Worm (Caenorhabditis elegans): ENCODE results near the gene eif-3.L.

Gene eif-3.L

DNA sequence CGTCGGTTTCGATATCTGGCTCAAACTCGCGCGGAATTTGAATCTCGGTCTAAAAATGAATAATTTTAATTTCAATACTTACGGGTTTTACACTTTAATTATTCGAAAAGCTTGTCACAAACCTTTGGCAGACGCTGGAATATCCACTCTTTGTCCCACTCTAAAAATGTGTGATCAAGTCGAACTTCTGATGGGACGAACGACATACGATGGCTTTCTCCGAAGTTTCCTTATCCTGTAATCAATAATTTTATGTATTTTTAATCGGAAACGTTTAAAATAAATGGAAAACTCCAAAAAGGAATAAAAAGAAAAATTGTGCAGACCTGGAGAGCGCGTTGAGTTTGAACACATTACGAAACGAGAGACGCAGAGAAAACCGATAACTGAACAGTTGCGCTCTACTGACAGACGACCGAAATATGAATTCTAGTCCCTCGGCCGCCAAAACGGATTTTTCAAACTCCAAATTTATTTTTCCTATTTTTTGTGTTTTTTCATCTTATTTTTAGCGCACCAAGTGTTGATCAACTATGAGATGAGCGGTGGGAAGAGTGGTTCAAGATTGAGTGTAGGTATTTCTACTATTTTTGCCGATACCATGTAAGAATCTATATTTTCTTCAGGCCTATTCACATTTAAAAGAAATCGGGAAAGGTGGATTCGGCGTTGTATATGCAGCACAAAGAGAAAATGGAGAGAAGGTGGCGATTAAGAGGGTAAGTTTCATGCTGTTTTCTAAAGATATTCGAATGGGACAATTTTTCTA lies 27.1 kb upstream of the eif-3.L start, which contains the start of the genes sam-4, F59E12.17 and zyg-1:
TSS of gene sam-4 (minus strand) at position 51 of the 769 bp plus-strand sequence.
TSS of gene F59E12.17 (minus strand) at position 235 of the 769 bp plus-strand sequence.
TSS of gene zyg-1 (plus strand) at position 513 of the 769 bp plus-strand sequence.
- peak; percentile 16 for TF ChIP-seq F13C5.2 (tag; optimal IDR thresholded peaks at IDR 0.05)
- TF ChIP-seq pes-1 (GFP tag; IDR thresholded peaks at IDR 0.05), result peak; percentile 59; the same call in 1 of the 2 replicates
- no peak for TF ChIP-seq tra-4 (tag; optimal IDR thresholded peaks at IDR 0.05)
- TF ChIP-seq hnd-1 (tag; optimal IDR thresholded peaks at IDR 0.05), result no peak
- peak; percentile 59 for TF ChIP-seq tbx-37 (GFP tag; conservative IDR thresholded peaks at IDR 0.05)

DNA sequence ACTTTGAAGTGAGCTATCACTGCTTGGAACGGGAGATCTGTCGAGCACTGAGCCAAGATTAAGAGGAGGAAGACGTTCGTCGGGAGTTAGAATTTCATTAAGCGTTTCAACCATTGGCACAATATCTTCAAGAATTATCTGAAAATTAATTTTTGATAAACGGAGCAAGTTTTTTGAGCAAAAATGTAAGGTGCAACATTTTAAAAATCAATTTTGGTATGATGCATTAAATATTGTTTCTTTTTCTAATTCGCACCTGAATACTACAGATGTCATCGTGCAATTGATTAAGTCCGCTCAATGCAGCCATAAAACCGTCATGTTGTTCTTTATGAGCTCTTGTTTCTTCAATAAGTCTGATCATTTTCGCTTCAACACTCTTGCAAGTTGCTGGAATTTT lies 26.0 kb upstream of the eif-3.L start, which contains the start of gene ddl-1:
TSS of gene ddl-1 (minus strand) at position 101 of the 400 bp plus-strand sequence.
- TF ChIP-seq sea-1 (GFP tag; conservative IDR thresholded peaks at IDR 0.05) (no peak), hnd-1 (tag; optimal IDR thresholded peaks at IDR 0.05) (no peak), tbx-37 (GFP tag; conservative IDR thresholded peaks at IDR 0.05) (no peak), scrt-1 (GFP tag; IDR thresholded peaks at IDR 0.05) (no peak), aly-1 (tag; optimal IDR thresholded peaks at IDR 0.05) (no peak), hmbx-1 (tag; optimal IDR thresholded peaks at IDR 0.05) (no peak), pes-1 (GFP tag; IDR thresholded peaks at IDR 0.05) (no peak), tbx-11 (GFP tag; IDR thresholded peaks at IDR 0.05) (no peak), flt-1 (GFP tag; IDR thresholded peaks at IDR 0.05) (no peak), B0310.2 (tag; optimal IDR thresholded peaks at IDR 0.05) (no peak), ceh-36 (tag; optimal IDR thresholded peaks at IDR 0.05) (no peak), F13C5.2 (tag; optimal IDR thresholded peaks at IDR 0.05) (no peak), hmg-4 (GFP tag; optimal IDR thresholded peaks at IDR 0.05) (no peak), ceh-13 (GFP tag; optimal IDR thresholded peaks at IDR 0.05) (no peak), ama-1 (optimal IDR thresholded peaks at IDR 0.05) (no peak), tra-4 (tag; optimal IDR thresholded peaks at IDR 0.05) (no peak), ets-7 (tag; optimal IDR thresholded peaks at IDR 0.05) (no peak)

DNA sequence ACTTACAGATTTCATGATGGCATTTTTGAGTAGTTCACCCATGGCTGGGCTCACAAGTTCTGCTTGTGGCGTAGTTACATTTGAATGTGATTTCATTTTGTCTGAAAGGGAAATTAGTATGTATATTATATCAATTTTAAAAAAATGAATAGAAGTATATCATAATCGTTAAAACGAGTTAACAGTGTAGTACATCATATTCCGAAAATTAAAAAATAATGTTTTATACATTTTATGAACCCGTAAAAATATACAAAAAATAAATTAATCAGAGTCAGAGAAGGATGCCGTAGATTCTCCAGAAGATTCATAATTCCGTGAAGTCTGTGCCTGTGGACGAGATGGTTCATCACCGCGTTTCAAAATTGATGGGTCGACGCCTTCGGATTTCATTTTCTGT lies 24.7 kb upstream of the eif-3.L start, which contains the start of gene F59E12.9:
TSS of gene F59E12.9 (minus strand) at position 101 of the 400 bp plus-strand sequence.
- TF ChIP-seq ama-1 (optimal IDR thresholded peaks at IDR 0.05) (no peak), aly-1 (tag; optimal IDR thresholded peaks at IDR 0.05) (no peak), sea-1 (GFP tag; conservative IDR thresholded peaks at IDR 0.05) (no peak), tbx-11 (GFP tag; IDR thresholded peaks at IDR 0.05) (no peak), scrt-1 (GFP tag; IDR thresholded peaks at IDR 0.05) (no peak)

DNA sequence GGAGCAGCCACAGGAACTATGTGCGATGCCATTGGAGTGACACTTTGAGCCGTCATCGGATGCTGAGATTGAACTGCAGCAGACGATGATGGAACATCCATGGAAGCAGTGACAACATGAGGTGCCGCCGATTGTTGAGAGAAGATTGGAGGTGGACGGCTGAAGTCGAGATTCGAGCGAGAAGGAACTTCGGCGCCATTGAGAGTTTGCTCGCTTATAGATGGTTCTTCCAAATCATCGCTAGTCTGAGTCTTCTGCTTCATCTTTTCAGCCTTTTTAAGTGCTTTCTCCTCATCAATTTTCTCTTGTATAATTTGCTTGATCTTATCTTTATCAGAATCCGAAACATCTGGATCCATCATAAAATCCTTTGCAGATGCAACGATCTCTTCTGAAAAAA lies 19.8 kb upstream of the eif-3.L start:
- no peak for TF ChIP-seq ceh-36 (tag; optimal IDR thresholded peaks at IDR 0.05)
- no peak for TF ChIP-seq tra-4 (tag; optimal IDR thresholded peaks at IDR 0.05)
- TF ChIP-seq scrt-1 (GFP tag; IDR thresholded peaks at IDR 0.05), result no peak
- no peak for TF ChIP-seq ama-1 (optimal IDR thresholded peaks at IDR 0.05)
- no peak for TF ChIP-seq tbx-37 (GFP tag; conservative IDR thresholded peaks at IDR 0.05)
- TF ChIP-seq hmg-4 (GFP tag; optimal IDR thresholded peaks at IDR 0.05), result no peak

DNA sequence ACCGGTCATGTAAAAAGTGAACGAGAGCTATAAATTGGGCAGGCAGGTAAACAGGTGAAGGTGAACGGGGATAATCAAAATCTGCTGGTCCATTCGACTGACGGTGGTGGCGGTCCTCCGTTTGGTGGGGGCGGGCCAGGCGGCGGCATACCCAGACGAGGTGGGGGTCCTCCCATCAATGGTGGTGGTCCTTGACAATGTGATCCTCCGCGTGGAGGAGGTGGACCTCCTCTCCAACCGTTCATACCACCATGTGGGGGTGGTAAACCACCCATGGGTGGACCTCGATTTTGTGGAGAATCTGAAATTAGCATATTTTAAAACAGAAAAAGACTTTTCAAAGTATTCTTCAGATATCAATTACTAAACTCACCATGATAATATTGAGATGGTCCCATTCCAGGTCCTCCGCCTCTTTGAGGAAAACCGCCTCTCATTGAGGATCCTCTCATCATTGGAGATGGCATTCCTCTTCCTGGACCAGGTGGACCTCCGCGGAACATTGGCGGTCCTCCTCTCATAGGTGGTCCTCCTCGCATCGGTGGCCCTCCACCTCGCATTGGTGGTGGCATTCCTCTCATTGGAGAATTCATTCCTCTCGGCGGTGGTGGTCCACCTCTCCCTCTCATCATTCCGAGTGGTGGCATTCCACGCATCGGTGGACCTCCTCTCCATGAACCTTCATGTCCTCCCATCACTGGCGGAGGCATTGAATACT lies 18.2 kb upstream of the eif-3.L start:
- no peak for TF ChIP-seq ets-7 (tag; optimal IDR thresholded peaks at IDR 0.05)
- no peak for TF ChIP-seq tbx-37 (GFP tag; conservative IDR thresholded peaks at IDR 0.05)
- no peak for TF ChIP-seq flt-1 (GFP tag; IDR thresholded peaks at IDR 0.05)
- TF ChIP-seq aly-1 (tag; optimal IDR thresholded peaks at IDR 0.05), result no peak
- no peak for TF ChIP-seq hnd-1 (tag; optimal IDR thresholded peaks at IDR 0.05)
- TF ChIP-seq sea-1 (GFP tag; conservative IDR thresholded peaks at IDR 0.05), result no peak
- TF ChIP-seq pes-1 (GFP tag; IDR thresholded peaks at IDR 0.05), result no peak
- TF ChIP-seq F13C5.2 (tag; optimal IDR thresholded peaks at IDR 0.05), result no peak
- no peak for TF ChIP-seq tra-4 (tag; optimal IDR thresholded peaks at IDR 0.05)
- TF ChIP-seq scrt-1 (GFP tag; IDR thresholded peaks at IDR 0.05), result no peak
- no peak for TF ChIP-seq tbx-11 (GFP tag; IDR thresholded peaks at IDR 0.05)
- no peak for TF ChIP-seq ceh-36 (tag; optimal IDR thresholded peaks at IDR 0.05)

DNA sequence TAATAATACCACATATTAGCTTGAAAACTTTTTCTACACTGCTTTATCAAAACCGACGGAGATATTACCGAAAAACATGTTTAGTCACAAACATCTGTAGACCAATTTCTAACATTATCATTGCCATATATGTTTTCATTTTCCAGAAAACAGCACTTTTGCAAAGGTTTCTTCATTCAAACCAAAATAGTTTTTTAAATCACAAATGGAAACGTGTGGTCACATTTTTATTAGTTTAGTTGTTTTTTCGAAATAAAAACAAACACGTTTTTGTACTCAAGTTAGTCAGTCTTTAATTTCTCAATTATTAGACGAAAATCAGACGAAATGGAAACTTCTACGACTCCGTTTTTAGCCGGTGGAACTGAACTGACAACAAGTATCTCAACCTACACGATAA lies 15.8 kb upstream of the eif-3.L start, which contains the start of gene F59E12.3:
TSS of gene F59E12.3 (plus strand) at position 301 of the 400 bp plus-strand sequence.
- TF ChIP-seq flt-1 (GFP tag; IDR thresholded peaks at IDR 0.05) (no peak), F13C5.2 (tag; optimal IDR thresholded peaks at IDR 0.05) (no peak), aly-1 (tag; optimal IDR thresholded peaks at IDR 0.05) (no peak), tra-4 (tag; optimal IDR thresholded peaks at IDR 0.05) (no peak), ceh-13 (GFP tag; optimal IDR thresholded peaks at IDR 0.05) (no peak), pes-1 (GFP tag; IDR thresholded peaks at IDR 0.05) (no peak), tbx-37 (GFP tag; conservative IDR thresholded peaks at IDR 0.05) (no peak), hmg-4 (GFP tag; optimal IDR thresholded peaks at IDR 0.05) (no peak), scrt-1 (GFP tag; IDR thresholded peaks at IDR 0.05) (no peak), B0310.2 (tag; optimal IDR thresholded peaks at IDR 0.05) (no peak), hmbx-1 (tag; optimal IDR thresholded peaks at IDR 0.05) (no peak), ceh-36 (tag; optimal IDR thresholded peaks at IDR 0.05) (no peak), ama-1 (optimal IDR thresholded peaks at IDR 0.05) (no peak)

DNA sequence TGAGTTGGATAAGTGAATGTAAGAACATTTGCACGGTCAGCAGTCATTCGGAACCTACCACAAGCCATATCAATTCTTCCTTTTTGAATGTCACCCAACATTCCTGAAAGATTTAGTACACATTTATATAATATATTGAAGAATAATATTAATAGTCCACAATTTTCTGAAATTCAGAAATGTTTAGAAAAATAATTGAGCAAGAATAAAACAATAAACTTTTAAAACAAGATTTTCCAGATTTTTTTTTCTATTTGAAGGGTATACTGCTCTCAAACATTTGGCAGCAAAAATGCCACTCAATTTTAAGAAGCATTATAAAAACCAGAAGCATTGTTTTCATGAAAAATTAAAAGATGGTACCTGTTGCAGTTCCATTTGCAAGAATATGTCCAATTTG lies 14.5 kb upstream of the eif-3.L start, which contains the start of gene F59E12.8:
TSS of gene F59E12.8 (minus strand) at position 101 of the 400 bp plus-strand sequence.
- no peak for TF ChIP-seq B0310.2 (tag; optimal IDR thresholded peaks at IDR 0.05)
